Worm (Caenorhabditis elegans) whole organism, L4 larva: ENCODE results near the gene ttbk-5.

ENCODE experiments used
- F44E2.7 ChIP-seq: fragments of 200-800 bp; sonication (Bioruptor generic); IDR thresholded peaks from 2 replicates; pipeline ENCODE4 v2.1.2; 2022; ENCODE audit warnings: missing genetic modification characterization, missing compliant biosample characterization
- Y48G9A.11 ChIP-seq: fragments of 200-800 bp; sonication (Bioruptor generic); IDR thresholded peaks from 2 replicates; pipeline ENCODE4 v1.3.6; 2022; ENCODE audit warnings: missing genetic modification reagents, missing genetic modification characterization, missing compliant biosample characterization
- lin-13 ChIP-seq: fragments of 150-350 bp; optimal IDR thresholded peaks from 2 replicates; lab custom pipeline; 2014; ENCODE audit warnings: missing biosample characterization, missing genetic modification reagents, missing genetic modification characterization
- unc-39 ChIP-seq: sonication (generic microtip); optimal IDR thresholded peaks from 2 replicates; lab custom pipeline; 2017; ENCODE audit warnings: missing biosample characterization, missing genetic modification characterization

- TF ChIP-seq lin-13 (GFP tag; lab: Kevin White, UChicago), result no peak
- TF ChIP-seq unc-39 (tag; lab: Kevin White, UChicago), result no peak
- TF ChIP-seq Y48G9A.11 (GFP tag; lab: Robert Waterston, UW), result no peak
- no peak for TF ChIP-seq F44E2.7
These were observed 36.9 kb upstream of the ttbk-5 start, which contains the start of gene srv-12 for ce11 chrIV:10053550-10053949.
